Worm (Caenorhabditis elegans): Measurements from ENCODE around the gene Y7A5A.7.

DNA sequence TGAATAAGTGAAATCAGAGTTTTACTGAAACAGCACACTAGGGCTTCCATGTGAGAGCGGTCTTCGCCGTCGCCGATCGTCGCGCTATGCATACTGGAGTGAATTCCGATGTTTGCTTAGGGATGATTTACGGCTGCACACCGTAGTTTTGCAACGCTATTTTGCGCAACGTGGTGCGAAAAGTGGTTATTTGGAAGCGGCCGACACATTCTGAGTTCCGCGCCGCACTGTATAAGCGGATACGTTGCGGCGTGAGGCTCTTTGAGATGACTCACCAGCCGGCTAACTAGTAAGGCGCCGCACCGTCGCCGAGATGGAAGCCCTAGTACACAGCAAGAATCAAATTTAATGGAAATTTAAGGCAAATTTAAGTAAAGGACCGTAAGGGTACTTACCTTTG is 35.4 kb downstream of the Y7A5A.7 start:
- TF ChIP-seq tbx-37 (GFP tag; conservative IDR thresholded peaks at IDR 0.05) (no peak), tra-4 (tag; optimal IDR thresholded peaks at IDR 0.05) (no peak), aly-1 (tag; optimal IDR thresholded peaks at IDR 0.05) (no peak), hnd-1 (tag; optimal IDR thresholded peaks at IDR 0.05) (no peak), hmg-4 (GFP tag; optimal IDR thresholded peaks at IDR 0.05) (no peak), flt-1 (GFP tag; IDR thresholded peaks at IDR 0.05) (no peak), pes-1 (GFP tag; IDR thresholded peaks at IDR 0.05) (no peak)

Measured in whole organism, early embryonic.